Worm (Caenorhabditis elegans): ENCODE data around the gene tsp-8.

DNA sequence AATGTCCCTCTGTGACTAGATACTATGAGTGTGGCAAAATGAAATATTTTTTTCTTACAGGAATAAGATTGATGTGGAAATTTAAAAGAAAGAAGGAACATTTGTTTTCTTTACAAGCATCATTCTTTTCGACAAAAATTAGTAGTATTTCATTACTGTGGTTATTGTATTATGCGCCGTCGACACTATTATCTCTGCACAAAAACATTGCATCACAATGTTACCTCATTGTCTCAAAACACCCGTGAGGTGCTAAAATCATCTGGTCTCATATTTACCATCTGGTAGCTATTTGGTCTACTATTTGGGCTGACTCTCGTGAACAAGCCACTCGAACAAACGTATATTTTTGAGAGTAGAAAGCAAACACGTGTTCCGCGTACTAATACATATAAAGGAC lies 30.2 kb upstream of the tsp-8 start:
- TF ChIP-seq Y22D7AL.16 (tag; optimal IDR thresholded peaks at IDR 0.05) (no peak), sox-4 (tag; optimal IDR thresholded peaks at IDR 0.05) (no peak), ceh-19 (GFP tag; optimal IDR thresholded peaks at IDR 0.05) (no peak), ref-2 (tag; optimal IDR thresholded peaks at IDR 0.05) (no peak), ama-1 (optimal IDR thresholded peaks at IDR 0.05) (no peak)

Data from whole organism, late embryonic.